In the genomic region with DNA sequence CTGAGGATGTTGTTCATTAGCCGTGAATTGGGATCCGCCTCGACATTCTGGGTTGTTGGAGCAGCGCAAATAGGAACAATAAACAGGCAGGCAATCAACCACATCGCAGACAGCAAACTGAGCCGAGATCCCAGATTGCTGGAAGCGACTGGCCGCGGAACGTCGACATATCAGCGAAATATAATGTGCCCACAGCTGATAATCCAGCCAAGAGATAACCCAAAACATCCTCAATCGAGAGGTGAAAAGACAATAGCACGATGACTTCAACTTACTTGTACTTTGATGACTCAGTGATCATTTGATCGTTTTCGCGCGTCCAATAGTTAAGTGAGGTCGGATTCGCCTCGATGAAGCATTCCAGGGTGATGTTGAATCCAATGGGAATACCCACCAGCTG, we compare ENCODE assay signal across 3 fruit fly cellular contexts.
TF ChIP-seq lines count a peak whose summit lies in the region.

A gene (minus strand): TSS at position 104 of the 400 bp plus-strand sequence.

TF ChIP-seq in whole organism, prepupa, 60 proteins besides CTCF, POLR2A, EP300 and RAD21:
- TF ChIP-seq CG4318 (GFP tag; optimal IDR thresholded peaks at IDR 0.05; lab: Kevin White, UChicago) = no peak
- peak; percentile 99 for TF ChIP-seq svp (GFP tag; lab: Kevin White, UChicago)
- TF ChIP-seq Eip78C (GFP tag; lab: Kevin White, UChicago) = peak; percentile 15
TF ChIP-seq in whole organism, prepupa: peak in this region for 2.

TF ChIP-seq in whole organism, pupa, 21 proteins besides CTCF, POLR2A, EP300 and RAD21:
- TF ChIP-seq CG14655 (GFP tag; optimal IDR thresholded peaks at IDR 0.05; lab: Kevin White, UChicago) (no peak), fd96Ca (GFP tag; IDR thresholded peaks at IDR 0.05; lab: Robert Waterston, UW) (no peak), EcR (GFP tag; optimal IDR thresholded peaks at IDR 0.05; lab: Kevin White, UChicago) (peak; percentile 56)

TF ChIP-seq in whole organism, wandering third instar larva, 38 proteins besides CTCF, POLR2A, EP300 and RAD21:
- TF ChIP-seq foxo (GFP tag; optimal IDR thresholded peaks at IDR 0.05; lab: Kevin White, UChicago) (no peak), h (GFP tag; optimal IDR thresholded peaks at IDR 0.05; lab: Kevin White, UChicago) (no peak), Rel (GFP tag; optimal IDR thresholded peaks at IDR 0.05; lab: Kevin White, UChicago) (no peak), Rel (tag; optimal IDR thresholded peaks at IDR 0.05; lab: Kevin White, UChicago) (peak; percentile 49), GATAd (GFP tag; optimal IDR thresholded peaks at IDR 0.05; lab: Kevin White, UChicago) (no peak), Hnf4 (GFP tag; optimal IDR thresholded peaks at IDR 0.05; lab: Kevin White, UChicago) (no peak), HLH106 (tag; optimal IDR thresholded peaks at IDR 0.05; lab: Kevin White, UChicago) (no peak)
